Worm (Caenorhabditis elegans) whole organism, L4 larva: ENCODE measurements around the gene srx-12.

Experiments
- F10B5.3 ChIP-seq: sonication (generic microtip); optimal IDR thresholded peaks from 2 replicates; lab custom pipeline; 2016; ENCODE audit warnings: mild to moderate bottlenecking, missing genetic modification characterization, missing compliant biosample characterization
- F44E2.7 ChIP-seq: fragments of 200-800 bp; sonication (Bioruptor generic); IDR thresholded peaks from 2 replicates; pipeline ENCODE4 v2.1.2; 2022; ENCODE audit warnings: missing genetic modification characterization, missing compliant biosample characterization
- F49E8.2 ChIP-seq: sonication (generic microtip); optimal IDR thresholded peaks from 2 replicates; lab custom pipeline; 2016; ENCODE audit warnings: missing compliant biosample characterization, mild to moderate bottlenecking, missing genetic modification characterization, borderline replicate concordance
- T26A8.4 ChIP-seq: fragments of 200-800 bp; sonication (Bioruptor generic); IDR thresholded peaks from 2 replicates; pipeline ENCODE4 v1.3.6; 2022; ENCODE audit warnings: missing genetic modification characterization, missing compliant biosample characterization
- Y75B8A.6 ChIP-seq: fragments of 200-800 bp; sonication (Bioruptor generic); IDR thresholded peaks from 2 replicates; pipeline ENCODE4 v1.3.6; 2022; ENCODE audit warnings: missing genetic modification reagents, missing genetic modification characterization, missing compliant biosample characterization
- ZK546.5 ChIP-seq, 2 experiments: sonication (generic microtip); optimal IDR thresholded peaks; 2 replicates each; lab custom pipeline; 2017; ENCODE audit warnings: missing biosample characterization in 2 of 2, missing genetic modification characterization in 2 of 2
- aha-1 ChIP-seq: fragments of 150-350 bp; peaks from one replicate; lab custom pipeline; 2014; ENCODE audit warnings: missing biosample characterization, missing genetic modification characterization
- ama-1 ChIP-seq: fragments of 150-350 bp; optimal IDR thresholded peaks from 2 replicates; lab custom pipeline; 2014; ENCODE audit warnings: inconsistent platforms, mixed read lengths
- ceh-28 ChIP-seq: fragments of 150-350 bp; optimal IDR thresholded peaks from 2 replicates; lab custom pipeline; 2014; ENCODE audit warnings: missing biosample characterization, missing genetic modification reagents, missing genetic modification characterization
- ceh-62 ChIP-seq: sonication (generic microtip); optimal IDR thresholded peaks from 2 replicates; lab custom pipeline; 2017; ENCODE audit warnings: missing biosample characterization, missing genetic modification characterization
- ceh-82 ChIP-seq: sonication (generic microtip); optimal IDR thresholded peaks from 2 replicates; lab custom pipeline; 2017; ENCODE audit warnings: missing biosample characterization, missing genetic modification characterization
- ces-1 ChIP-seq: fragments of 150-350 bp; sonication (generic microtip); optimal IDR thresholded peaks from 4 replicates; lab custom pipeline; 2014; ENCODE audit warnings: missing biosample characterization, missing genetic modification reagents, missing genetic modification characterization
- daf-12 ChIP-seq: fragments of 150-350 bp; optimal IDR thresholded peaks from 2 replicates; lab custom pipeline; 2014; ENCODE audit warnings: missing biosample characterization, missing genetic modification reagents, missing genetic modification characterization
- dmd-9 ChIP-seq: fragments of 200-800 bp; sonication (Bioruptor generic); IDR thresholded peaks from 2 replicates; pipeline ENCODE4 v1.3.6; 2022; ENCODE audit warnings: missing genetic modification reagents, missing genetic modification characterization, missing compliant biosample characterization
- dve-1 ChIP-seq: sonication (generic microtip); optimal IDR thresholded peaks from 2 replicates; lab custom pipeline; 2017; ENCODE audit warnings: antibody characterized with exemption, mild to moderate bottlenecking, missing genetic modification characterization, missing compliant biosample characterization; ENCODE audit not compliant: insufficient read depth
- egl-27 ChIP-seq: sonication (generic microtip); optimal IDR thresholded peaks from 3 replicates; lab custom pipeline; 2017; ENCODE audit warnings: missing biosample characterization, missing genetic modification reagents, missing genetic modification characterization
- fkh-10 ChIP-seq: fragments of 150-350 bp; optimal IDR thresholded peaks from 2 replicates; lab custom pipeline; 2014; ENCODE audit warnings: missing biosample characterization, missing genetic modification reagents, missing genetic modification characterization
- fos-1 ChIP-seq: fragments of 150-350 bp; optimal IDR thresholded peaks from 2 replicates; lab custom pipeline; 2014; ENCODE audit warnings: missing biosample characterization, missing genetic modification characterization
- gei-8 ChIP-seq: fragments of 200-800 bp; sonication (Bioruptor generic); optimal IDR thresholded peaks from 2 replicates; lab custom pipeline; 2018; ENCODE audit warnings: mild to moderate bottlenecking, missing genetic modification characterization, missing compliant biosample characterization
- hlh-11 ChIP-seq: fragments of 200-800 bp; sonication (Bioruptor generic); optimal IDR thresholded peaks from 2 replicates; lab custom pipeline; 2018; ENCODE audit warnings: mild to moderate bottlenecking, missing genetic modification characterization, missing compliant biosample characterization
- lim-7 ChIP-seq: fragments of 200-800 bp; sonication (Bioruptor generic); IDR thresholded peaks from 2 replicates; pipeline ENCODE4 v1.3.6; 2022; ENCODE audit warnings: missing genetic modification characterization, missing compliant biosample characterization
- lin-1 ChIP-seq: fragments of 200-800 bp; sonication (Bioruptor generic); IDR thresholded peaks from 2 replicates; pipeline ENCODE4 v1.3.6; 2022; ENCODE audit warnings: missing genetic modification reagents, missing genetic modification characterization, missing compliant biosample characterization
- lin-13 ChIP-seq: fragments of 150-350 bp; optimal IDR thresholded peaks from 2 replicates; lab custom pipeline; 2014; ENCODE audit warnings: missing biosample characterization, missing genetic modification reagents, missing genetic modification characterization
- lin-29 ChIP-seq: fragments of 200-800 bp; sonication (Bioruptor generic); IDR thresholded peaks from 2 replicates; pipeline ENCODE4 v1.3.6; 2022; ENCODE audit warnings: missing genetic modification reagents, missing genetic modification characterization, missing compliant biosample characterization
- lin-38 ChIP-seq: fragments of 200-800 bp; sonication (Bioruptor generic); IDR thresholded peaks from 2 replicates; pipeline ENCODE4 v1.3.6; 2022; ENCODE audit warnings: missing genetic modification reagents, missing genetic modification characterization, missing compliant biosample characterization
- lir-3 ChIP-seq: sonication (generic microtip); optimal IDR thresholded peaks from 2 replicates; lab custom pipeline; 2016; ENCODE audit warnings: mild to moderate bottlenecking, missing genetic modification characterization, missing compliant biosample characterization
- madf-5 ChIP-seq, 2 experiments: fragments of 200-800 bp; sonication (Bioruptor generic); IDR thresholded peaks; 2 replicates each; pipeline ENCODE4 v1.3.6; 2022; ENCODE audit warnings: missing compliant biosample characterization in 2 of 2, missing genetic modification characterization in 2 of 2
- madf-9 ChIP-seq: fragments of 200-800 bp; sonication (Bioruptor generic); conservative IDR thresholded peaks from 2 replicates; pipeline ENCODE4 v1.3.6; 2022; ENCODE audit warnings: missing genetic modification reagents, missing genetic modification characterization, missing compliant biosample characterization
- mdt-29 ChIP-seq: fragments of 200-800 bp; sonication (Bioruptor generic); IDR thresholded peaks from 2 replicates; pipeline ENCODE4 v1.3.6; 2022; ENCODE audit warnings: missing genetic modification reagents, missing genetic modification characterization, missing compliant biosample characterization
- mes-2 ChIP-seq: sonication (generic microtip); optimal IDR thresholded peaks from 2 replicates; lab custom pipeline; 2016; ENCODE audit warnings: missing genotype, mild to moderate bottlenecking, missing genetic modification characterization, missing compliant biosample characterization; ENCODE audit not compliant: poor library complexity, severe bottlenecking
- mxl-2 ChIP-seq: fragments of 200-800 bp; sonication (Bioruptor generic); conservative IDR thresholded peaks from 2 replicates; pipeline ENCODE4 v1.3.6; 2022; ENCODE audit warnings: missing genetic modification reagents, missing genetic modification characterization, missing compliant biosample characterization
- nhr-102 ChIP-seq: sonication (generic microtip); optimal IDR thresholded peaks from 2 replicates; lab custom pipeline; 2016; ENCODE audit warnings: mild to moderate bottlenecking, missing genetic modification characterization, moderate library complexity, missing compliant biosample characterization
- nhr-237 ChIP-seq: sonication (generic microtip); optimal IDR thresholded peaks from 2 replicates; lab custom pipeline; 2017; ENCODE audit warnings: missing biosample characterization, missing genetic modification characterization
- nhr-25 ChIP-seq: sonication (generic microtip); optimal IDR thresholded peaks from 2 replicates; lab custom pipeline; 2017; ENCODE audit warnings: missing genetic modification characterization, mild to moderate bottlenecking, missing compliant biosample characterization, antibody characterized with exemption, moderate library complexity, borderline replicate concordance; ENCODE audit not compliant: insufficient read depth
- nhr-28 ChIP-seq: fragments of 150-350 bp; optimal IDR thresholded peaks from 2 replicates; lab custom pipeline; 2014; ENCODE audit warnings: missing biosample characterization, missing genetic modification characterization
- nhr-41 ChIP-seq: fragments of 200-800 bp; sonication (Bioruptor generic); IDR thresholded peaks from 2 replicates; pipeline ENCODE4 v1.3.6; 2022; ENCODE audit warnings: missing genetic modification reagents, missing genetic modification characterization, missing compliant biosample characterization
- nhr-42 ChIP-seq: fragments of 200-800 bp; sonication (Bioruptor generic); IDR thresholded peaks from 2 replicates; pipeline ENCODE4 v1.3.6; 2022; ENCODE audit warnings: missing genetic modification characterization, missing compliant biosample characterization
- nhr-48 ChIP-seq: sonication (generic microtip); optimal IDR thresholded peaks from 2 replicates; lab custom pipeline; 2016; ENCODE audit warnings: mild to moderate bottlenecking, missing genetic modification characterization, missing compliant biosample characterization
- php-3 ChIP-seq: fragments of 200-800 bp; sonication (Bioruptor generic); IDR thresholded peaks from 2 replicates; pipeline ENCODE4 v1.3.6; 2022; ENCODE audit warnings: missing genetic modification reagents, missing genetic modification characterization, missing compliant biosample characterization
- pqm-1 ChIP-seq: sonication (generic microtip); optimal IDR thresholded peaks from 2 replicates; lab custom pipeline; 2017; ENCODE audit warnings: missing biosample characterization, missing genetic modification characterization
- saeg-2 ChIP-seq: fragments of 200-800 bp; sonication (Bioruptor generic); IDR thresholded peaks from 2 replicates; pipeline ENCODE4 v1.3.6; 2022; ENCODE audit warnings: missing genetic modification reagents, missing genetic modification characterization, missing compliant biosample characterization
- spr-3 ChIP-seq: fragments of 200-800 bp; sonication (Bioruptor generic); optimal IDR thresholded peaks from 2 replicates; lab custom pipeline; 2018; ENCODE audit warnings: mild to moderate bottlenecking, missing genetic modification characterization, missing compliant biosample characterization
- tag-97 ChIP-seq: fragments of 200-800 bp; sonication (Bioruptor generic); IDR thresholded peaks from 2 replicates; pipeline ENCODE4 v1.3.6; 2022; ENCODE audit warnings: missing genetic modification characterization, missing compliant biosample characterization
- tra-1 ChIP-seq: fragments of 200-800 bp; sonication (Bioruptor generic); IDR thresholded peaks from 2 replicates; pipeline ENCODE4 v1.3.6; 2022; ENCODE audit warnings: missing genetic modification reagents, missing genetic modification characterization, missing compliant biosample characterization
- unc-130 ChIP-seq: sonication (generic microtip); optimal IDR thresholded peaks from 2 replicates; lab custom pipeline; 2016; ENCODE audit warnings: missing genetic modification reagents, missing genetic modification characterization, missing compliant biosample characterization
- unc-39 ChIP-seq: sonication (generic microtip); optimal IDR thresholded peaks from 2 replicates; lab custom pipeline; 2017; ENCODE audit warnings: missing biosample characterization, missing genetic modification characterization
- vab-7 ChIP-seq: fragments of 200-800 bp; sonication (Bioruptor generic); IDR thresholded peaks from 2 replicates; pipeline ENCODE4 v1.3.6; 2022; ENCODE audit warnings: missing genetic modification reagents, missing genetic modification characterization, missing compliant biosample characterization
- zag-1 ChIP-seq: fragments of 150-350 bp; optimal IDR thresholded peaks from 2 replicates; lab custom pipeline; 2014; ENCODE audit warnings: missing biosample characterization, missing genetic modification characterization
- zfp-2 ChIP-seq: sonication (generic microtip); optimal IDR thresholded peaks from 2 replicates; lab custom pipeline; 2016; ENCODE audit warnings: mild to moderate bottlenecking, missing genetic modification characterization, missing compliant biosample characterization
- zip-11 ChIP-seq: fragments of 200-800 bp; sonication (Bioruptor generic); IDR thresholded peaks from 2 replicates; pipeline ENCODE4 v1.3.6; 2022; ENCODE audit warnings: missing genetic modification characterization, missing compliant biosample characterization

srx-12 gene

DNA sequence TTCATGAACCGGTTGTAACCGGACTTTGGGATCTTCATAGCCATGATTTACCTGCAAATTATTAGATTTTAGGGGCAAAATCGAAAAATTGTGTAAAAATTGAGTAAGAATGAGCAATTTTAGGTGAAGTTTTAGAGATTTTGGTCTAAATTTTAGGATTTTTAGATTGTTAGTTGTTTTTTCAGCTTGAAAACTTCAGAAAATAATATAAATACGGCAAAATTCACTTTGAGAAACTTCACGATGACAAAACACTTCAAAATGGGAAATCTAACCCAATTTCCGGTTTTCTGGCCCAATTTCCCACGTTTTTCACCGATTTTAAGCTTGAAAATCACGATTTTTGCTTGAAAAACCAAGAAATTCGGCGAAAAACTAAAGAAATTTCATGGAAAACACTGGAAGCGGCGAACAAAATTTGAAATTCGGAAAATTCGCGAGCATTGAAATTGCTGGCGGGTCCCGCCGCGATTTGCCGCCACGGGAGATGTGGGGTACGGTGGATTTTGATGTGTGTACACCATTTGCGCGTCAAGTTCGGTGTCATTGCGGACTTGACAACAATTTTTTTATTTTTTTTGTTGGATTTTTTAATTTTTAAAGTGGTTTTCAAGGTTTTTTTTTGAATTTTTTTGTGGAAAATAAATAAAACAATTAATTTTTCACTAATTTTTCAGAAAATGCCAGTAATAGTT is 48.2 kb downstream of the srx-12 start, which contains the start of the genes cct-8 and Y55F3AR.2 (continued):
- peak; percentile 79 for TF ChIP-seq nhr-28 (tag; lab: Kevin White, UChicago)
- TF ChIP-seq nhr-102 = peak; percentile 97
- peak; percentile 56; the same call in 1 of the 2 replicates for TF ChIP-seq zip-11
- no peak for TF ChIP-seq ceh-82 (tag; lab: Kevin White, UChicago)
- peak; percentile 95 for TF ChIP-seq F49E8.2
- TF ChIP-seq mxl-2 = peak; percentile 74
- peak; percentile 97 for TF ChIP-seq lin-38 (GFP tag; lab: Robert Waterston, UW)
- TF ChIP-seq hlh-11 = peak; percentile 96
- TF ChIP-seq nhr-237 (tag; lab: Kevin White, UChicago) = no peak
- TF ChIP-seq lim-7 = peak; percentile 55; the same call in 1 of the 2 replicates
- no peak for TF ChIP-seq egl-27
- TF ChIP-seq gei-8 (GFP tag; lab: Kevin White, UChicago) = peak; percentile 63
- peak; percentile 76; the same call in 1 of the 2 replicates for TF ChIP-seq nhr-41 (GFP tag; lab: Robert Waterston, UW)
- peak; percentile 92 for TF ChIP-seq lin-1 (GFP tag; lab: Robert Waterston, UW)
- peak; percentile 98 for TF ChIP-seq mdt-29 (GFP tag; lab: Robert Waterston, UW)
- TF ChIP-seq madf-9 (GFP tag; lab: Robert Waterston, UW) = peak; percentile 96
- TF ChIP-seq dve-1 (tag; lab: Kevin White, UChicago) = peak; percentile 99
- peak; percentile 93 for TF ChIP-seq F10B5.3
- peak; percentile 98 for TF ChIP-seq fkh-10 (GFP tag; lab: Kevin White, UChicago)
- TF ChIP-seq mes-2 (tag; lab: Kevin White, UChicago) = peak; percentile 94
- TF ChIP-seq saeg-2 = peak; percentile 97
- TF ChIP-seq nhr-42 (GFP tag; lab: Robert Waterston, UW) = peak; percentile 96
- peak; percentile 92 for TF ChIP-seq vab-7
- TF ChIP-seq lin-29 = peak; percentile 96
- TF ChIP-seq unc-130 (GFP tag; lab: Kevin White, UChicago) = peak; percentile 88
- peak; percentile 99 for TF ChIP-seq T26A8.4
- TF ChIP-seq nhr-48 (tag; lab: Kevin White, UChicago) = peak; percentile 89
- TF ChIP-seq tag-97 (GFP tag; lab: Robert Waterston, UW) = no peak
- TF ChIP-seq unc-39 (tag; lab: Kevin White, UChicago) = no peak
- TF ChIP-seq lin-13 (GFP tag; lab: Kevin White, UChicago) = peak; percentile 95
- no peak for TF ChIP-seq ceh-28
- TF ChIP-seq ZK546.5 (tag; optimal IDR thresholded peaks at IDR 0.05; lab: Kevin White, UChicago) = peak; percentile 15 to 67
- TF ChIP-seq php-3 = peak; percentile 99
- peak; percentile 14 for TF ChIP-seq lir-3 (tag; lab: Kevin White, UChicago)
- no peak for TF ChIP-seq ceh-62 (tag; lab: Kevin White, UChicago)
- TF ChIP-seq ces-1 (GFP tag; lab: Kevin White, UChicago) = peak; percentile 45
- TF ChIP-seq tra-1 (GFP tag; lab: Robert Waterston, UW) = peak; percentile 97
- TF ChIP-seq ama-1 (lab: Kevin White, UChicago) = peak; percentile 86
- peak; percentile 94 for TF ChIP-seq Y75B8A.6 (GFP tag; lab: Robert Waterston, UW)
- TF ChIP-seq zfp-2 = peak; percentile 85
- 0 out of 2 replicates have a peak, but pooled peaks have one; percentile 72 for TF ChIP-seq F44E2.7 (GFP tag; lab: Robert Waterston, UW)
- TF ChIP-seq spr-3 = peak; percentile 99
- peak; percentile 83 for TF ChIP-seq aha-1
- no peak for TF ChIP-seq daf-12 (tag; lab: Kevin White, UChicago)
- 0 out of 4 replicates have a peak, but pooled peaks of 1 of the 2 experiments have one; percentile 72 for TF ChIP-seq madf-5 (GFP tag; IDR thresholded peaks at IDR 0.05; lab: Robert Waterston, UW)
- peak; percentile 98 for TF ChIP-seq dmd-9 (GFP tag; lab: Robert Waterston, UW)
- peak; percentile 81 for TF ChIP-seq nhr-25 (tag; lab: Kevin White, UChicago)
- TF ChIP-seq pqm-1 = no peak
- TF ChIP-seq zag-1 (tag; lab: Kevin White, UChicago) = peak; percentile 34
- peak; percentile 23 for TF ChIP-seq fos-1 (tag; lab: Kevin White, UChicago)
